Worm (Caenorhabditis elegans) whole organism, dauer: ENCODE measurements around the gene dcap-1.

Experiments used
- unc-62 ChIP-seq: sonication (generic microtip); optimal IDR thresholded peaks from 2 replicates; lab custom pipeline; 2017; ENCODE audit warnings: missing biosample characterization, missing genetic modification reagents, missing genetic modification characterization

dcap-1 gene

DNA sequence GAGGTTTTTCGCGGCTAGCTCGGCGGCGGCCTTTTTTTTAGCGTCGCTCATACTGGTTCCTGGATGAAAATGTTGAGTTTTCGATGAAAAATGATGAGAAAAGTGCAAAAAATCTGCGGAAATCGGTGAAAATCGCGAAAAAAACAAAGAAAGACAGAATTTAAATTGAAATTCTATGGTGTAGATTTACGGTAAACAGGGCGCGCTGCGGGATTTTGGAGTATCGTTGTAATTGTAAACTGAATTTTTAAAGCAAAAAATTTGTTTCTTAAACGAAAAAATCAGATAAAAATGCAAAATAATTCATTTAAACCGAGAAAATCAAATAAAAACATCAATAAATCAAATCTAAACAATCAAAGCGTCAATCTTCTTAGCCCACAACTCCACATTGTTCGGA lies at the start of gene dcap-1:
Gene dcap-1, minus strand, starts transcription at position 59 of the 400 bp plus-strand sequence.
- no peak for TF ChIP-seq unc-62 (GFP tag; lab: Kevin White, UChicago)

DNA sequence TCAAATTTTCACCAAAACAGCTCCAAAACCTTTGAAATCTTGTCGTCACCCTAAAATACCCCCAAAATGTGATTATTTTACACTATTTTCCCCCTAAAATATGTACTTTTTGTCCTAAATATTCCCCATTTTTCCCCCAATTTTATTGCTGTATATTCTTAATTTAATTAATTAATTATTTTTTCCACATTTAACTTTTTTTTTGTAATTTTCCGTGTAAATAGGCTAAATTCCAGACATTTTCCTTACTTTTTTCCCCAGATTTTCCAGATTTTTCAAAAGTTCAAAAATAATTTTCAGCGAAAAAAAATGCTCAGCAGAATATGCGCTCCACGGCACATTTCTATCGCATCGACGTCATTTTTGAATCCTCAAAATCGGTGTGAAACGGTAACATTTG lies 42.6 kb upstream of the dcap-1 start, which contains the start of gene cox-18:
Gene cox-18, plus strand, starts transcription at position 301 of the 400 bp plus-strand sequence.
- TF ChIP-seq unc-62 (GFP tag; lab: Kevin White, UChicago), result no peak

DNA sequence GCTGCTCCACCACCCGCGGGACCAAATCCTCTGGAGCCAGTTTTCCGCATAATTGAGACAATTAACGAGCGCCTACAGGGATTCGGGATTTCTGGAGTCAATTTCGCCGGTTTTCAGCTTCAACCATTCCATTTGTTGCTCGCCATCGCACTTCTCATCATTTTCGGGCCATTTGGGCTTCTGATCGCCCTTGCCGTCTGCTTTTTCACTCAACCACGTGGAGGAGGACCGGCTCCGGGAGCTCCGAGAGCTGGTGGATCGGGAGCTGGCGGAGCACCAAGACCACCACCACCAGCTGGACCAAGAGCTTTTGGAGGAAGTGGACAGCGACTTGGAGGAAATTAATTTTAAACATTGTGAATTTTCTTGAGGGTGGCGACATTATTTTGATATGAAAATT lies 41.6 kb upstream of the dcap-1 start:
- TF ChIP-seq unc-62 (GFP tag; lab: Kevin White, UChicago), result no peak

DNA sequence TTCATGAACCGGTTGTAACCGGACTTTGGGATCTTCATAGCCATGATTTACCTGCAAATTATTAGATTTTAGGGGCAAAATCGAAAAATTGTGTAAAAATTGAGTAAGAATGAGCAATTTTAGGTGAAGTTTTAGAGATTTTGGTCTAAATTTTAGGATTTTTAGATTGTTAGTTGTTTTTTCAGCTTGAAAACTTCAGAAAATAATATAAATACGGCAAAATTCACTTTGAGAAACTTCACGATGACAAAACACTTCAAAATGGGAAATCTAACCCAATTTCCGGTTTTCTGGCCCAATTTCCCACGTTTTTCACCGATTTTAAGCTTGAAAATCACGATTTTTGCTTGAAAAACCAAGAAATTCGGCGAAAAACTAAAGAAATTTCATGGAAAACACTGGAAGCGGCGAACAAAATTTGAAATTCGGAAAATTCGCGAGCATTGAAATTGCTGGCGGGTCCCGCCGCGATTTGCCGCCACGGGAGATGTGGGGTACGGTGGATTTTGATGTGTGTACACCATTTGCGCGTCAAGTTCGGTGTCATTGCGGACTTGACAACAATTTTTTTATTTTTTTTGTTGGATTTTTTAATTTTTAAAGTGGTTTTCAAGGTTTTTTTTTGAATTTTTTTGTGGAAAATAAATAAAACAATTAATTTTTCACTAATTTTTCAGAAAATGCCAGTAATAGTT lies 39.4 kb upstream of the dcap-1 start, which contains the start of the genes cct-8 and Y55F3AR.2:
Gene cct-8, minus strand, starts transcription at position 51 of the 695 bp plus-strand sequence.
Gene Y55F3AR.2, plus strand, starts transcription at position 672 of the 695 bp plus-strand sequence.
- no peak for TF ChIP-seq unc-62 (GFP tag; lab: Kevin White, UChicago)

DNA sequence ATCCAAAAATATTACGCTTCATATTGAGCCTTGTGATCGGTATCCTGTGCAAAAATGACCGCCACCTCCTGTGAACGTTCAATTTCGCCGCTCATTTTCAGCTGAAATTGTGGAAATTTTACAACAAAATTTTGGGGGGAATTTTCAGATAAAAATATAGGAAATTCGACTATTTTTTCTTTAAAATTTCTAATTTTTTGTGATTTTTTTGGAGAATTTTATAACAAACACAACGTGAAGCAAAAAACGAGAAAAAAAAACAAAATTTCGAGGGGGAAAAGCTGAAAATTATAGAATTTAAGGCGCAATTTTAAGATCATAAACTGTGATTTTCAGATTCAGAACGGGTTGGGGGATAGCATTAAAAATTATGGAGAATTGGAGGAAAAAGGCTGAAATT lies 32.3 kb upstream of the dcap-1 start, which contains the start of gene csn-4:
Gene csn-4, minus strand, starts transcription at position 101 of the 400 bp plus-strand sequence.
- no peak for TF ChIP-seq unc-62 (GFP tag; lab: Kevin White, UChicago)

DNA sequence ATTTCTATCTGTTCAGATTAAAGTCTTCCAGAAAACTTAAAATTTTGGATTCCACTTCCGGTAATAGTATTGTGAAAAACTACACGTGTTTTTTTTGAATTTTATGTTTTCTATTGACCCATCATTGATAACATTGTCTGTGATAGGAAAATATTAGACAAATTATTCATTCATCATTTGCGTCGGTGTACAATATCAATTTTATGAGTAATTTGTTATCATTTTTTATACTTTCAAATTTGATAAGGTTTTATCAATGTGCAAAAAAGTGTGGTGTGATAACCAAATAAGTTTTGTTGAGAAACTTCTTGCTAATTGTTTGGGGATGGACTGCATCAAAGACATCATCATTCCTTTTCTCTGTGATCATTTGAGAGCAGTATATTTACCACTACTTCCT lies 20.9 kb upstream of the dcap-1 start:
- no peak for TF ChIP-seq unc-62 (GFP tag; lab: Kevin White, UChicago)

DNA sequence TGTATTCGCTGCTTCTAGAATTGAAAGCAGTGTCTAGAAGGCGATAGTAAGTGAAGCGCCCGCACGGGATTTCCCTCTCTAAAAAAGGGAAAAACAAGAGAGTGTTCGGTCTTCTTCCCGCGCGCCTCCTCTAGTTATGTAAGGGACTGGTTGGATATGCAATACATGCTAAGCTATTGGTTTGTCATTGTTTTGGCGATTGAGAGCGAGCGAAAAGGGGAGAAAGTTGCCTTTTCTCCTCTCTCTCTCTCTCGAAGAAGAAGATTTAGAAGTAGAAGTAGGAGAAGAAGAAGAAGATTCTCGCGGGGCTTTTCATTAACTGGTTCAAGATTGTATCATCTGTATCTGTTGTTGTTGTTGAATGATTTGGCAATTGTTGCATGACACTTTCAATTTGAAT lies 19.5 kb upstream of the dcap-1 start:
- no peak for TF ChIP-seq unc-62 (GFP tag; lab: Kevin White, UChicago)

DNA sequence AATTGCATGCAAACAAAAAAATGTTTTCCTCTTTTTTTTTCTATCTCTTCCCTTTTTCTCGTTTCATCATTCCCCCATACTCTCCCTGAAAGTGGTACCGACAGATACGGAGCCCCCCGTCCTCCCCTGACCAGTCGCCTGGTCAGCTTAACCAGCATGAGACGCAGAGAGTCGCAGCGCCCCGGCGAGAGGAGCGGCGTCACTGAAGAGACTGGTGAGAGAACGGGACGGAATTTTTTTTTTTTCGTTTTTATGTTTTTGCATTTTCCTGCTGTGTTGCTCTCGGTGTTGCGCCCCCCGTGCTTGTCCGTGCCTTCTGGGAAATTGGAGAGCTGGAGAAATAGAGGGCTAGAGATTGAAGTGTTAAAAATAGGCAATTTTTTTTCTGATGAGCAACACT lies 15.8 kb upstream of the dcap-1 start:
- no peak for TF ChIP-seq unc-62 (GFP tag; lab: Kevin White, UChicago)

DNA sequence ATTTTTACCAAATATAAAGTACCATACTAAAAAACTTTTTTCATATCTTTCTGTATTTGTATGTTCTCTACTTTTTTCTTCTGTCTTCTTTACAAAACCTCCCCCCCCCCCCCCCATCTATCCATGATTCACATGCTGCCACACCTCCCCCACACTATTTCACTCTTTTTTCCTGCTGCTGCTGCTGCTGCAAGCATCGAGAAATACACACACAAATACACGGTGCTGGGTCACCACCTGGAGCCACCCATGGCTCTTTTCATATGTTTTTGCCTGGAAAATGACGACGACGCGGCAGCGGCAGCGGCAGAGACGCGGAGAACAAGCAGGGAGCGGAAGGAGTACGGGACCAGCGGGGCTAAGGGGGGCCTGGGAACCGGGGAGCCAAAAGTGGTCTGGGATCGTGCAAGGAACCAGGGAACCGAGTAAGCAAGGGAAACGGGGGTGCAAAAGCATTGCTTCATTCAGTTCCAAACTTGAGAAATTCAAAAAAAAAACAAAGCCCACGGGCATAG lies 14.2 kb upstream of the dcap-1 start:
- no peak for TF ChIP-seq unc-62 (GFP tag; lab: Kevin White, UChicago)

DNA sequence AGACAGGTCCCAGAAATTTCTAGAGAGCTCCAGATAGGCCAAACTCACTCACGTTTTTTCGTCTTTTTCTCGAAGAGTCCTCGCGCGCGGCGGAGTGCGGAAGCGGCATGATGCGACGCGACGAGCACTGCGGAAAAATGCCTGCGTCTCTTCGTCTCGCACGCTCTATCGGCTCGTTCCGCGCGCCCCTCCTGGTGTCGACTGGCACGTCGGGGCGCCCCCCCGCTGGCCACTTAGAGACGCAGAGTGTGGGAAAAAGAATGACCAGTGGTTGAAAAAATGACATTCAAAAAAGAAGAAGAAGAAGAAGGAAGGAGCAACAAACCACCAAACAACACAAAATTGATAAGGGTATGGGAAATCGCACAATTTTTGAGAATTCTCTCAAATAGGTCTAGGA lies 12.8 kb upstream of the dcap-1 start, which contains the start of gene znf-782:
Gene znf-782, minus strand, starts transcription at position 96 of the 400 bp plus-strand sequence.
- TF ChIP-seq unc-62 (GFP tag; lab: Kevin White, UChicago), result no peak

DNA sequence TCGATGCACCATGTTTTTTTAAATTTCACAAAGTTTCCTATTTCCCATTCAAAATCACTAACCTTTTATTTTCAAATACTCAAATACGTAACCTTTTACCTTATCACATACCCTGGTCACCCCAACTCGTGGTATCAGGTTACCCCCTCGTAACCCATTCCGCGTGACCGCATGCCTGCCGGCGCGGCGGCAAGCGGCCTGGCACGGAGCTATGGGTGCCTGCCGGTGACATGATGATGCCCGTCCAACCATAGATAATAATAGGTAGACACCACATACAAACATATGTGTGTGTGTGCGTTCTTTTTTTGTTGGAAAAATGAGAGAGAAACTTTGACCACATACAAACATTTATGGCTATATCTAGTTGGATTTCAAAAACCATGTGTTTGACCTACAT lies 11.0 kb upstream of the dcap-1 start:
- no peak for TF ChIP-seq unc-62 (GFP tag; lab: Kevin White, UChicago)

DNA sequence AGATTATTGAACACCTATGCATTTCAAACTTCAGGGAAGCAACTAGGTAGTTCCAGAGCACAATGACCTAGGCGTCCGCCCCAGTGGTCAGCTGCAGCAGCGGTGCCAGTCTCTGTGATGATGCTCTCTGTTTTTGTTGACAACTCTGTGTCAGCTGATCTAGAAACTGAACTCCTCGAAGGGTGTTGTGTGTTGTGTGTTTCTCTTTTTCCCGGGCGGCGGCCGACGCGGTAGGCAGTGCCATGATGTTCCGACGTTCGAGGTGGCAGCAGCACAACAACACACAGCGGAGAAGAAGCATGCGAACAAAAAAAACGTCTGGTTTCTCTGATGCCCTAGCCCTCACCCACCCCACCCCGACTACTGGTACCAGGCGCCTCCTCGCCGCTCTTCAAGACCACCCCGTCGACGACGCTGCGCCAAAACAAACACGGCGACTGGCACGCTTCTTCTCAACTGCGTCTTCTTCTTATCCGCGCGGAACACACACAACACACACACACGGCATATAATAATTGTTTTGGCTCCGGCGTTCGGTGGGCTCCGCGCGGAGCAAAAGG lies 9.8 kb upstream of the dcap-1 start:
- TF ChIP-seq unc-62 (GFP tag; lab: Kevin White, UChicago), result no peak

DNA sequence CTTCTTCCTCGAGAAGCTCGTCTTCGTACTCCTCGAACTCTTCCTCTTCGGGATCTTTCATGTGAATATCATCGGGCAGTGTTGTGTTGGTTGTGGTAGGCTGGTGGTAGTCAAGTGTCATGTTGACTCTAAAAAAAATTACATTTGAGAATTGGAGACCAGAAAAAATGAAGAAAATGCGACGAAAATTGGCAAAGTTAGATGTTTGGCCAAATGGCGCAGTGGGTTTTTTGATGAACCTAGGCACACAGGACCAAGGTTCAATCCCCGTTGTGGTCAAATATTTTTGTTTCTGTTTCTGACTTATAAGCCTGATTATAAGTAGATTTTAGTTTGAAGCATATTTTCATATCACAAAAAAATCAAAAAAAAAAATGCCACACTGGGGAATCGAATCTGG lies 8.5 kb upstream of the dcap-1 start:
- TF ChIP-seq unc-62 (GFP tag; lab: Kevin White, UChicago), result no peak

DNA sequence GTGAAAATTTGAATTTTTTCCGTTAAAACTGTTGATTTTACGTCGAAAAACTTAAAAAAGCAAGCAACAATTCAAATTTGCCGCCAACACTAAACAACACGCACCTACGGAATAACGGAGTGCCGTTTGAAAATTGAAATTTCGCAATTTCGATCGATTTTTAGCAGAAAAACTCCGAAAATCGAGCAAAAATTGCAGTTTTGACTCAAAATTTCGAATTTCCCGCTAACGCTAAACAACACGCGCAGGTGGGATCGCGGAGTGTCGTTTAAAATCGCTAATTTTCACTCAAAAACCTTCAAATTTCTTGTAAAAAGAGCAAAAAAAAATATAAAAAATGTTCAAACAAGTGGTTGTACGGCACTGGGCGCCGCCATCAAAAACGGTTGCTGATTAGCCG lies 3.9 kb upstream of the dcap-1 start:
- no peak for TF ChIP-seq unc-62 (GFP tag; lab: Kevin White, UChicago)

DNA sequence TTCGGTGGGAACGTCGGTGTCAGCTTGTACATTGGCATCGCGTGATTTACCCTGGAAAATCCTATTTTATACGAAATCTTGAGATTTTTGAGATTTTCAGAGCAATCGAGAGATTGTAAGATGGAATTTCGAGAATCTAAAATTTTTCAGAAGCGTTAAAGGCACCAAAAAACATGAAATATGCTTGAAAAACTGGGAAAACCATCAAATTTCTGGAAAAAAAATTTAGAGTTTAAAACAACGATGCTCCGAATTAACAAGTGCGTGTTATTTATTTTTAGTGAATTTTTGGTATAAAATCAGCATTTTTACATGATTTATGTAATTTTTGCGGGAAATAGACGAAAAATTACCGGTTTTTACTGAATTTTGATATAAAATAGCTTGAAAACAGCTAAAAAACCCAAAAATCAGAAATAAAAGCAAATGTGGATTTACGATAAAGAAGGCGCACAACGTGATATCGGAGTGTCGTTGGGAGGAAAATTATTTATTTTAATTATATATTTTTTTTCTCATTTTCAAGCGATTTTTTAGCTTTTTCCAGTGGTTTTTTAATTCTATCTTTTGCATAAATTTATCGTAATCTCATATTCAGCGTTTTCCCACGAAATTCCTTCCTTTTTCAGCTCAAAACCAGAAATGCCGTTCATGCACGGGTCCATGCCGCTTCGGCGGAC lies 1.8 kb upstream of the dcap-1 start, which contains the start of the genes Y55F3AM.13 and mrps-25:
Gene Y55F3AM.13, minus strand, starts transcription at position 51 of the 680 bp plus-strand sequence.
Gene mrps-25, plus strand, starts transcription at position 630 of the 680 bp plus-strand sequence.
- no peak for TF ChIP-seq unc-62 (GFP tag; lab: Kevin White, UChicago)

DNA sequence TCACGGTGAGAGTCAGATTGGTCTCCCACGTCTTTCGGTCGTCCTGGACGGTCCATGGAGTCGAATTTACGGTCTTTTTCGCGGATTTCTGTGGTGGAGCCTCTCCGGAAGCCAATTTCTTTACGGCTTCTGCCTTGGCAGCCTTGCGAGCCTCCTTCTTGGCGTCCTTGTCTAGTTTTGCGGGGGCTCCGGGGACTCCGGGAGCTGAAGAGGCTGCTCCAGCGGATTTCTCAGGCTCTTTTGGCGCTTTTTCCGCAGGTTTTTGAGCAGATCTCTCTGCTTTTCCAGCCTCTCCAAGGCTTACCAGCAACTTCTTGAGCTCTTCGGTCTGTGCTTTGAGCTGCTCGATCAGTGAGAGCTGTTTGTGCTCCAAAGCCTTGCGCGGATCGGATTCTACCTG lies 1.1 kb upstream of the dcap-1 start:
- no peak for TF ChIP-seq unc-62 (GFP tag; lab: Kevin White, UChicago)
